Fruit fly (Drosophila melanogaster) whole organism, prepupa: Measurements from ENCODE around the gene OS9.

Source experiments
- Blimp-1 ChIP-seq: fragments of 200-800 bp; sonication (Bioruptor generic); optimal IDR thresholded peaks from 3 replicates; lab custom pipeline; 2017; ENCODE audit warnings: missing biosample characterization, missing genetic modification characterization, mild to moderate bottlenecking, moderate library complexity, missing genetic modification reagents
- CG10631 ChIP-seq: fragments of 200-800 bp; sonication (Bioruptor generic); optimal IDR thresholded peaks from 2 replicates; lab custom pipeline; 2016; ENCODE audit warnings: missing biosample characterization, missing genetic modification characterization
- CG10669 ChIP-seq: fragments of 200-800 bp; sonication (Bioruptor generic); optimal IDR thresholded peaks from 3 replicates; lab custom pipeline; 2018; ENCODE audit warnings: missing biosample characterization, mild to moderate bottlenecking, missing genetic modification characterization, moderate library complexity
- CG15336 ChIP-seq: fragments of 200-800 bp; sonication (Bioruptor generic); IDR thresholded peaks from 2 replicates; pipeline ENCODE4 v1.3.6; 2022; ENCODE audit warnings: missing biosample characterization, missing genetic modification characterization
- CG1621 ChIP-seq: fragments of 200-800 bp; sonication (Bioruptor generic); optimal IDR thresholded peaks from 3 replicates; lab custom pipeline; 2018; ENCODE audit warnings: missing biosample characterization, mild to moderate bottlenecking, missing genetic modification characterization
- CG16779 ChIP-seq: fragments of 200-800 bp; sonication (Bioruptor generic); optimal IDR thresholded peaks from 3 replicates; lab custom pipeline; 2017; ENCODE audit warnings: missing biosample characterization, mild to moderate bottlenecking, missing genetic modification characterization
- CG3032 ChIP-seq: fragments of 200-800 bp; optimal IDR thresholded peaks from 2 replicates; lab custom pipeline; 2019; ENCODE audit warnings: missing biosample characterization, mild to moderate bottlenecking, missing genetic modification characterization, moderate library complexity
- CG31627 ChIP-seq: fragments of 200-800 bp; sonication (Bioruptor generic); optimal IDR thresholded peaks from 3 replicates; lab custom pipeline; 2016; ENCODE audit warnings: missing biosample characterization, missing genetic modification characterization
- CG32006 ChIP-seq: fragments of 200-800 bp; sonication (Bioruptor generic); optimal IDR thresholded peaks from 3 replicates; lab custom pipeline; 2017; ENCODE audit warnings: missing biosample characterization, mild to moderate bottlenecking, missing genetic modification characterization
- CG3919 ChIP-seq: fragments of 200-800 bp; sonication (Bioruptor generic); optimal IDR thresholded peaks from 3 replicates; lab custom pipeline; 2016; ENCODE audit warnings: missing biosample characterization, missing genetic modification characterization
- CG4318 ChIP-seq: fragments of 200-800 bp; sonication (Bioruptor generic); optimal IDR thresholded peaks from 3 replicates; lab custom pipeline; 2017; ENCODE audit warnings: missing biosample characterization, mild to moderate bottlenecking, missing genetic modification characterization
- CG6276 ChIP-seq: fragments of 200-800 bp; sonication (Bioruptor generic); optimal IDR thresholded peaks from 2 replicates; lab custom pipeline; 2017; ENCODE audit warnings: missing biosample characterization, mild to moderate bottlenecking, missing genetic modification characterization
- CG6854 ChIP-seq: fragments of 200-800 bp; sonication (Bioruptor generic); optimal IDR thresholded peaks from 2 replicates; lab custom pipeline; 2017; ENCODE audit warnings: missing biosample characterization, mild to moderate bottlenecking, missing genetic modification characterization
- CG7368 ChIP-seq: fragments of 200-800 bp; sonication (Bioruptor generic); optimal IDR thresholded peaks from 3 replicates; lab custom pipeline; 2016; ENCODE audit warnings: missing biosample characterization, missing genetic modification characterization
- CG8119 ChIP-seq: fragments of 200-800 bp; sonication (Bioruptor generic); IDR thresholded peaks from 3 replicates; pipeline ENCODE4 v1.3.6; 2022; ENCODE audit warnings: missing biosample characterization, missing genetic modification characterization
- CG8632 ChIP-seq: fragments of 200-800 bp; sonication (Bioruptor generic); optimal IDR thresholded peaks from 3 replicates; lab custom pipeline; 2016; ENCODE audit warnings: missing biosample characterization, missing genetic modification characterization
- CG9139 ChIP-seq: fragments of 200-800 bp; sonication (Bioruptor generic); optimal IDR thresholded peaks from 3 replicates; lab custom pipeline; 2017; ENCODE audit warnings: missing biosample characterization, mild to moderate bottlenecking, missing genetic modification characterization
- Eip75B ChIP-seq: fragments of 200-800 bp; sonication (Bioruptor generic); optimal IDR thresholded peaks from 3 replicates; lab custom pipeline; 2016; ENCODE audit warnings: missing biosample characterization, missing genetic modification characterization
- Ets21C ChIP-seq: fragments of 200-800 bp; sonication (Bioruptor generic); optimal IDR thresholded peaks from 3 replicates; lab custom pipeline; 2016; ENCODE audit warnings: missing biosample characterization, missing genetic modification characterization
- Gug ChIP-seq: fragments of 200-800 bp; sonication (Bioruptor generic); IDR thresholded peaks from 2 replicates; pipeline ENCODE4 v1.3.6; 2022; ENCODE audit warnings: missing biosample characterization, missing genetic modification characterization
- Hr38 ChIP-seq: sonication (Bioruptor generic); optimal IDR thresholded peaks from 2 replicates; lab custom pipeline; 2016; ENCODE audit warnings: missing biosample characterization, missing genetic modification characterization
- Hr39 ChIP-seq: fragments of 200-800 bp; sonication (Bioruptor generic); optimal IDR thresholded peaks from 2 replicates; lab custom pipeline; 2016; ENCODE audit warnings: missing biosample characterization, missing genetic modification characterization
- Lpt ChIP-seq: fragments of 200-800 bp; sonication (Bioruptor generic); optimal IDR thresholded peaks from 3 replicates; lab custom pipeline; 2016; ENCODE audit warnings: missing biosample characterization, missing genetic modification characterization
- Met ChIP-seq: fragments of 200-800 bp; sonication (Bioruptor generic); optimal IDR thresholded peaks from 3 replicates; lab custom pipeline; 2016; ENCODE audit warnings: missing biosample characterization, missing genetic modification characterization
- OdsH ChIP-seq: fragments of 200-800 bp; sonication (Bioruptor generic); optimal IDR thresholded peaks from 3 replicates; lab custom pipeline; 2016; ENCODE audit warnings: missing biosample characterization, missing genetic modification characterization
- Smox ChIP-seq: fragments of 200-800 bp; sonication (Bioruptor generic); optimal IDR thresholded peaks from 3 replicates; lab custom pipeline; 2016; ENCODE audit warnings: missing biosample characterization, missing genetic modification characterization
- Sox102F ChIP-seq: fragments of 200-800 bp; sonication (Bioruptor generic); optimal IDR thresholded peaks from 2 replicates; lab custom pipeline; 2016; ENCODE audit warnings: missing biosample characterization, mild to moderate bottlenecking, missing genetic modification characterization
- Sox14 ChIP-seq: fragments of 200-800 bp; sonication (Bioruptor generic); optimal IDR thresholded peaks from 3 replicates; lab custom pipeline; 2016; ENCODE audit warnings: missing biosample characterization, missing genetic modification characterization
- Sox15 ChIP-seq: fragments of 200-800 bp; sonication (Bioruptor generic); optimal IDR thresholded peaks from 3 replicates; lab custom pipeline; 2016; ENCODE audit warnings: missing biosample characterization, missing genetic modification characterization
- achi ChIP-seq: fragments of 200-800 bp; sonication (Bioruptor generic); optimal IDR thresholded peaks from 3 replicates; lab custom pipeline; 2016; ENCODE audit warnings: missing biosample characterization, missing genetic modification characterization
- acj6 ChIP-seq: fragments of 200-800 bp; sonication (Bioruptor generic); optimal IDR thresholded peaks from 3 replicates; lab custom pipeline; 2016; ENCODE audit warnings: missing biosample characterization, missing genetic modification characterization
- cyc ChIP-seq: fragments of 200-800 bp; sonication (Bioruptor generic); optimal IDR thresholded peaks from 3 replicates; lab custom pipeline; 2016; ENCODE audit warnings: missing biosample characterization, missing genetic modification characterization
- dac ChIP-seq: fragments of 200-800 bp; sonication (Bioruptor generic); optimal IDR thresholded peaks from 2 replicates; lab custom pipeline; 2017; ENCODE audit warnings: missing biosample characterization, mild to moderate bottlenecking, missing genetic modification characterization
- dsx ChIP-seq: fragments of 200-800 bp; optimal IDR thresholded peaks from 3 replicates; lab custom pipeline; 2019; ENCODE audit warnings: missing biosample characterization, mild to moderate bottlenecking, missing genetic modification characterization, moderate library complexity; ENCODE audit not compliant: poor library complexity, severe bottlenecking
- esn ChIP-seq: fragments of 200-800 bp; sonication (Bioruptor generic); optimal IDR thresholded peaks from 2 replicates; lab custom pipeline; 2016; ENCODE audit warnings: missing biosample characterization, mild to moderate bottlenecking, missing genetic modification characterization, moderate library complexity
- fd59A ChIP-seq: fragments of 200-800 bp; sonication (Bioruptor generic); optimal IDR thresholded peaks from 2 replicates; lab custom pipeline; 2017; ENCODE audit warnings: missing biosample characterization, mild to moderate bottlenecking, missing genetic modification characterization, missing genetic modification reagents
- fkh ChIP-seq: fragments of 200-800 bp; sonication (Bioruptor generic); optimal IDR thresholded peaks from 3 replicates; lab custom pipeline; 2017; ENCODE audit warnings: missing biosample characterization, mild to moderate bottlenecking, missing genetic modification characterization, moderate library complexity
- lz ChIP-seq: fragments of 200-800 bp; sonication (Bioruptor generic); optimal IDR thresholded peaks from 3 replicates; lab custom pipeline; 2016; ENCODE audit warnings: missing biosample characterization, missing genetic modification characterization
- net ChIP-seq: fragments of 200-800 bp; sonication (Bioruptor generic); optimal IDR thresholded peaks from 3 replicates; lab custom pipeline; 2016; ENCODE audit warnings: missing biosample characterization, missing genetic modification characterization
- pdm3 ChIP-seq: fragments of 200-800 bp; sonication (Bioruptor generic); optimal IDR thresholded peaks from 3 replicates; lab custom pipeline; 2016; ENCODE audit warnings: missing biosample characterization, missing genetic modification characterization
- salr ChIP-seq, 2 experiments: fragments of 200-800 bp; sonication (Bioruptor generic); optimal IDR thresholded peaks; 3 replicates each; lab custom pipeline; 2016 to 2018; ENCODE audit warnings: missing biosample characterization in 2 of 2, missing genetic modification characterization in 2 of 2, mild to moderate bottlenecking in 1 of 2
- spab ChIP-seq: fragments of 200-800 bp; sonication (Bioruptor generic); optimal IDR thresholded peaks from 2 replicates; lab custom pipeline; 2017; ENCODE audit warnings: missing biosample characterization, mild to moderate bottlenecking, missing genetic modification characterization, missing genetic modification reagents
- ss ChIP-seq, 2 experiments: fragments of 200-800 bp; sonication (Bioruptor generic); optimal IDR thresholded peaks; 2 replicates in 1 of 2; 3 replicates in 1 of 2; lab custom pipeline; 2017 to 2018; ENCODE audit warnings: mild to moderate bottlenecking in 2 of 2, missing biosample characterization in 2 of 2, missing genetic modification characterization in 2 of 2, moderate library complexity in 1 of 2
- svp ChIP-seq: fragments of 200-800 bp; sonication (Bioruptor generic); peaks from one replicate; lab custom pipeline; 2016; ENCODE audit warnings: missing biosample characterization, missing genetic modification characterization
- vri ChIP-seq: fragments of 200-800 bp; sonication (Bioruptor generic); optimal IDR thresholded peaks from 3 replicates; lab custom pipeline; 2016; ENCODE audit warnings: missing biosample characterization, mild to moderate bottlenecking, missing genetic modification characterization

The OS9 gene

DNA sequence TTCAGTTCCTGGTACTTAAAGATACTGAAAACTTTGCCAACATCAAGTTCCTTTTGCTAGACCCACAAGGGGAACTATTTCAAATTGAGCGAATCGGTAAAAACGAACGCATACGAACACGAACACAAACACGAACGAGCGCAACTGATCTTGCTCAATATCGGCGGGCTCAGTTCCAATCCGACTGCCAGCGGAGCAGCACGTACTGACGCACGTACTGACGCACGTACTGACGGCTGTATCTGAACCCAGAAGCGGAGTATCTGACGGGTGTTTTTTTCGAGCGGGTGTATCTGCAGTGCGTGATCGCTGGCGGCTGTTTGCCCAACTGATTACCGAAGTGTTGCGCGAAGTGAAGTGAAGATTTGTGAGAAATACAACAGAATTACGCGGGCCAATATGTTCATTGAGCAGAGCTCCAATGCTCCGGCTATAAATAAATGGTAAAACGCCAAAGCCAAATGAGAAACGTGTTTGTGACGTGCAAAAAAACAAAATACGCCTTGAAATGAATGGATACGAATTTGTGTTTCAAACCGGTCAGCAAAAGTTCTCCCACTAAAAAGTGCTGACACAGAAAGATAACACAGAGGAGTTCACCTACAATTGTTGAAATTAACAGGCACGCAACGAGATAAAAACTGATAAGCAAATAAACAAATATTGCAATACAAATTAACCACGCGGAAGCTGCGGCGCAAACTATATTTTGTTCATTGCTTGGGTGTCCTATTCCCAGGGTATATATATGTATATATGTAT lies 31.0 kb downstream of the OS9 start (continued):
- TF ChIP-seq net (peak; percentile 38), svp (GFP tag; lab: Kevin White, UChicago) (peak; percentile 89), CG10669 (no peak), CG31627 (no peak), fkh (peak; percentile 80), pdm3 (GFP tag; lab: Kevin White, UChicago) (no peak), CG16779 (tag; lab: Kevin White, UChicago) (peak; percentile 24), salr (GFP tag; optimal IDR thresholded peaks at IDR 0.05; lab: Kevin White, UChicago) (no peak), Ets21C (GFP tag; lab: Kevin White, UChicago) (no peak)

DNA sequence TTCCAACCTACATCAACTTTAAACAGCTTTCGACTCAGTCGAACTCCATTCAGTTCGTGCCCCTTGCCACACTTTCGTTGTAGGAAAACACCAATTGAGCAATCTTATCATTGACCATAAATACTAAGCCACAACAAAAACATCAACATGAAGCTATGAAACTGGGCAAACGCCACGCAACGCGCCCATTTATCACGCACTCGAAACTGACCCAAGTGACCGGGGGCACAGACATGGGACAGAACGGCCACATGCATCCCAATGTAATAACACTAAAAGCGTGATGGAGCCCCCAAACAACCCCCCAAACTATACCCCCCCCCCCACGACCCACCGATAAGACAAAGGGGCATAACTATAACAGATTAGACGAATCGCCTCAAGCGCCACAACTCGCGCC lies 33.8 kb downstream of the OS9 start:
- TF ChIP-seq fd59A (no peak), CG4318 (GFP tag; lab: Kevin White, UChicago) (no peak), CG3919 (GFP tag; lab: Kevin White, UChicago) (no peak), dac (no peak), CG8119 (no peak), Sox102F (GFP tag; lab: Kevin White, UChicago) (no peak), Lpt (GFP tag; lab: Kevin White, UChicago) (no peak), CG6854 (GFP tag; lab: Kevin White, UChicago) (no peak), esn (GFP tag; lab: Kevin White, UChicago) (no peak), CG6276 (GFP tag; lab: Kevin White, UChicago) (no peak), spab (GFP tag; lab: Kevin White, UChicago) (no peak), dsx (no peak), pdm3 (GFP tag; lab: Kevin White, UChicago) (no peak), CG31627 (no peak)

DNA sequence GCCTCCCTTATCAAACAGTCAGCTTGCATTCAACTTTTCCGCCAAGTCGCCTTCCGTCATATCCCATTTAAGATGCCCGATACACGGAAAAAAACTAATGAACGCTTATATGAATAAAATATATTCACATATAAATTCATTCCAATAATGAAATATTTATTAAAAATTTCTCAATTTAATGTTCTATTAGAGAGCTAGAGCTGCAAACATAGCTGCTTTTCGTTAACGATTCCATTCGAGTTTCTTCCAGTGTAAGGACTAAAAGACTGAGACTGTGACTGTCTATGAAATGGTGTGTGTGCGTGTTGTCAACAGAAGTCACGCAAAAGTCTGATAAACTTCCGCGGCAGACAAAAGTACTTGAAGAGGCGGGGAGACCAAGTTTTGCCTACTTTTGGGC lies 36.2 kb downstream of the OS9 start:
- TF ChIP-seq CG3032 (tag; lab: Kevin White, UChicago) (no peak), cyc (GFP tag; lab: Kevin White, UChicago) (no peak), CG7368 (GFP tag; lab: Kevin White, UChicago) (no peak), fd59A (no peak), Lpt (GFP tag; lab: Kevin White, UChicago) (no peak), CG15336 (GFP tag; lab: Robert Waterston, UW) (peak; percentile 38; the same call in 1 of the 2 replicates), Ets21C (GFP tag; lab: Kevin White, UChicago) (no peak), OdsH (GFP tag; lab: Kevin White, UChicago) (peak; percentile 42), CG6854 (GFP tag; lab: Kevin White, UChicago) (no peak), Sox15 (GFP tag; lab: Kevin White, UChicago) (no peak), Hr39 (no peak), Eip75B (GFP tag; lab: Kevin White, UChicago) (no peak), CG3919 (GFP tag; lab: Kevin White, UChicago) (peak; percentile 25), Gug (GFP tag; lab: Robert Waterston, UW) (no peak), pdm3 (GFP tag; lab: Kevin White, UChicago) (peak; percentile 21), CG6276 (GFP tag; lab: Kevin White, UChicago) (no peak), Blimp-1 (no peak), acj6 (peak; percentile 19), lz (no peak), salr (GFP tag; optimal IDR thresholded peaks at IDR 0.05; lab: Kevin White, UChicago) (peak in 1 of 2 experiments; percentile 13), Met (GFP tag; lab: Kevin White, UChicago) (no peak), Hr38 (GFP tag; lab: Kevin White, UChicago) (no peak), CG9139 (no peak), CG32006 (GFP tag; lab: Kevin White, UChicago) (peak; percentile 51), CG8119 (peak; percentile 22; the same call in 1 of the 3 replicates), CG1621 (tag; lab: Kevin White, UChicago) (no peak), Sox14 (no peak), CG16779 (tag; lab: Kevin White, UChicago) (no peak), esn (GFP tag; lab: Kevin White, UChicago) (no peak), Sox102F (GFP tag; lab: Kevin White, UChicago) (peak; percentile 0), Smox (no peak), achi (GFP tag; lab: Kevin White, UChicago) (no peak), spab (GFP tag; lab: Kevin White, UChicago) (peak; percentile 5), CG8632 (GFP tag; lab: Kevin White, UChicago) (peak; percentile 9), vri (GFP tag; lab: Kevin White, UChicago) (no peak), ss (GFP tag; optimal IDR thresholded peaks at IDR 0.05; lab: Kevin White, UChicago) (peak in 1 of 2 experiments; percentile 36), CG10631 (GFP tag; lab: Kevin White, UChicago) (peak; percentile 11), CG4318 (GFP tag; lab: Kevin White, UChicago) (peak; percentile 9)
